Fruit fly (Drosophila melanogaster) Kc167 (cell line): ENCODE data around the gene obst-I.

ENCODE experiments used
- Myc ChIP-seq: fragments of >200 bp; optimal IDR thresholded peaks from 2 replicates; lab custom pipeline; 2017; ENCODE audit warnings: missing external identifiers
- Sin3A ChIP-seq: fragments of >200 bp; optimal IDR thresholded peaks from 2 replicates; lab custom pipeline; 2018; ENCODE audit warnings: missing external identifiers
- h ChIP-seq: fragments of >200 bp; optimal IDR thresholded peaks from 3 replicates; lab custom pipeline; 2018; ENCODE audit warnings: missing external identifiers
- insv ChIP-seq: fragments of >200 bp; optimal IDR thresholded peaks from 3 replicates; lab custom pipeline; 2018; ENCODE audit warnings: missing external identifiers
- psq ChIP-seq: fragments of >200 bp; optimal IDR thresholded peaks from 2 replicates; lab custom pipeline; 2017; ENCODE audit warnings: missing external identifiers

- TF ChIP-seq h (lab: Kevin White, UChicago) (no peak), psq (no peak), Sin3A (lab: Kevin White, UChicago) (no peak), insv (lab: Kevin White, UChicago) (no peak), Myc (lab: Kevin White, UChicago) (no peak)
These were observed 19.3 kb upstream of the obst-I start, which contains the start of gene CG32305 for dm6 chr3L:2248335-2248734.
